Worm (Caenorhabditis elegans): ENCODE measurements around the gene odd-2.
A peak's percentile ranks its signal among the peaks of the same experiment; 100 is the strongest.

Gene odd-2

DNA sequence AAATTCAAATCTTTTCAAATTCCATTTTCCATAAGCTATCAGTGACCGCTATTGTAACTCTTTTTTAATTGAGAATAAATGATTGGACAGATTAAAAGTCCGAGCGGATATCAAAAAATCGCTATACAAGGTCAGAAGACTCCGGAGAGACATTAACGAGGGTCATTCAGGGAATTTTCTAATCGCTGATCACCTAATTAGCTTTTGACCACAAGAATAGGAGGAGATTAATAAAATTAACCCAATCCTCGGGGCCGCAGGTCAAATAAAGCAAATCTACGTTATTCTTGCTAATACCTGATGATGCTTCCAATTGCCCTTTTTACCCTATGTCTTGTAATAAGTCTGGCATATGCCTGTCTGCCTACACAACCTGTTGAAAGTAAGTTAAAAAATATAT lies 13.3 kb upstream of the odd-2 start, which contains the start of gene T25B2.1:
Gene T25B2.1 (plus strand): TSS at position 301 of the 400 bp plus-strand sequence.
- TF ChIP-seq lin-15B (tag; optimal IDR thresholded peaks at IDR 0.05) (no peak), jun-1 (tag; optimal IDR thresholded peaks at IDR 0.05) (no peak), pha-4 (tag; optimal IDR thresholded peaks at IDR 0.05) (no peak), mdl-1 (tag; optimal IDR thresholded peaks at IDR 0.05) (no peak), zag-1 (tag; optimal IDR thresholded peaks at IDR 0.05) (no peak)

DNA sequence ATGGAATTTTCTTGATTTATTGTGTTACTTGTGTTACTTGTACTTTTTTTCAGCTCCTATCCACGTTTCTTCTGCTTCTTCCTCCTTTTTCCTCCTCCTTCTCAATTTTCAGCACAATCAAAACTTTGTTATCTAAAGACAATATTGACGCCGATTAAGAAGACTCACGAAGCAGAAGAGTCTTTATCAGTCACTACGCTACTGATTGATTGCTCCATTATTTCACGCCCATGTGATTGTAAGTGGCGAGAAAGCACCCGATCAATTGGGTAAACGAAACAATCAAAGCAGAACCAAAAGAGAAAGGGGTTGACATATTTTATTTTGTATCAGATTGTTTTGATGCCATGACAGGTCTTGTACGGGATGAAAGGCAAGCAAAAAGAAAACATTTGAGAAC lies 8.9 kb upstream of the odd-2 start, which contains the start of gene T25B2.2:
Gene T25B2.2 (plus strand): TSS at position 392 of the 400 bp plus-strand sequence.
- TF ChIP-seq fkh-2 (tag; optimal IDR thresholded peaks at IDR 0.05): no peak
- no peak for TF ChIP-seq skn-1 (tag; optimal IDR thresholded peaks at IDR 0.05)
- no peak for TF ChIP-seq lsy-12 (tag; optimal IDR thresholded peaks at IDR 0.05)
- peak; percentile 86 for TF ChIP-seq elt-2 (tag; optimal IDR thresholded peaks at IDR 0.05)
- TF ChIP-seq fkh-10 (GFP tag; optimal IDR thresholded peaks at IDR 0.05): no peak
- no peak for TF ChIP-seq daf-12 (tag; optimal IDR thresholded peaks at IDR 0.05)
- no peak for TF ChIP-seq eor-1 (tag; optimal IDR thresholded peaks at IDR 0.05)
- TF ChIP-seq egl-5 (tag; optimal IDR thresholded peaks at IDR 0.05): no peak
- TF ChIP-seq mml-1 (tag; optimal IDR thresholded peaks at IDR 0.05): no peak
- TF ChIP-seq elt-3 (tag; optimal IDR thresholded peaks at IDR 0.05): no peak
- TF ChIP-seq nfya-1 (tag; optimal IDR thresholded peaks at IDR 0.05; ENCODE audit: insufficient read depth): no peak
- no peak for TF ChIP-seq ceh-82 (tag; optimal IDR thresholded peaks at IDR 0.05)
- TF ChIP-seq pqm-1 (tag; optimal IDR thresholded peaks at IDR 0.05): peak; percentile 42
- TF ChIP-seq nhr-43 (tag; optimal IDR thresholded peaks at IDR 0.05; ENCODE audit: poor library complexity, severe bottlenecking): no peak
- no peak for TF ChIP-seq ama-1 (optimal IDR thresholded peaks at IDR 0.05)
- no peak for TF ChIP-seq mdl-1 (tag; optimal IDR thresholded peaks at IDR 0.05)
- no peak for TF ChIP-seq nhr-23 (tag; optimal IDR thresholded peaks at IDR 0.05)

DNA sequence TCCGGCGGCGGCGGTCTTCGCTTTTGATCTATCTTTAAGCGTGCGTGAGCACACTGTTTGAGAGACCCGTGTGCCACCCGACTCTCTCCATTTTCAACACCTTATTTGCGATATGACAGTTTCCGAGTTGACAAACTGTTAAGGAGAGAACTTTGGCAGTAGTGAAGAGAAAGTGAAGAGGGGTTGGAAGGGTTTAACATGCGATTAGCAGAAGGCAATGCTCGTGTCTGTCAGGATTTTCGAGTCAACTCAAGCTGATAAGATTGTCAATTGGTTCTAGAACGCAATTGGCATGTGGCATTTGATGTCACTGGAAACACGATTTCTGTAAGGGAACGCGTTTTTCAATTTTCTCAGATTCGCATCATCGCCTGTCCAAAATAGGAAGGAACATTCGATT lies 7.0 kb upstream of the odd-2 start:
- peak; percentile 61 for TF ChIP-seq elt-2 (tag; optimal IDR thresholded peaks at IDR 0.05)
- no peak for TF ChIP-seq ztf-11 (tag; optimal IDR thresholded peaks at IDR 0.05)

DNA sequence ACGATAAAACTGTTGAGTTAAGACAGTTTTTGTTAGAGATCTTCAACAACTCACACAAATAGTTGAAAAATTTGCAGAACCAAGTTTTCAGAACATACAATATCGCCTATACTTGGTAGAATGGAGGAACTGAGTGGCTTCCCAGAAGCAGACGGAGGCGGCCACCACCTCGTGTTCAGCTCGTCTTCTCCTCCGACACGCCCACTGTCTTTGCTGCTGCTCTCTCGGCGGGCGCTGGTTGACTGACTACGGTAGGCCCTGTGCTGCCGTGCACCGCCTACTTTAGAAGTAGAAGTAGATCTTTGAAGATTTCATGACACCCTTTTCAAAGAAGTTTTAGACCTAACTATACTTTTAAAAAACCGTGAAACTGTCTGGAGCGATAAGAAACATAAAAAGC lies 1.7 kb upstream of the odd-2 start:
- TF ChIP-seq nfya-1 (tag; optimal IDR thresholded peaks at IDR 0.05; ENCODE audit: insufficient read depth): peak; percentile 47
- TF ChIP-seq snpc-4 (tag; optimal IDR thresholded peaks at IDR 0.05): no peak

DNA sequence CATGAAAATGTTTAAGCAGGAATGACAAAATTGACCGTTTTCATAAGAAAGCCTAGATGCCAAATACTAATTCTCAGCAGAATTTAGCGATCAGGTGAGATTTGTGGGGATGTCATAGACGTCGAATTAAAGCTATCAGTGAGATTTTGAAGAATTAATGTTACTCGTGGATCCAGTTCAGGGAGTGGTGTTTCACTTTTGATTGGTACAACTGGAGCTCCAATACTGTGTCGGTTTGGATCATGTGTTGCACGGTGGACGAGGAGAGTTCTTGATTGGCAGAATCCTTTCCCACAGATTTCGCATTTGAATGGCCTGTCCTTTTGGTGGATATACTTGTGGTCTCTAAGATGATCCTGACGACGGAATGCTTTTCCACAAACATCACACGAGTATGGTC lies 765 bp downstream of the odd-2 start:
- TF ChIP-seq fkh-10 (GFP tag; optimal IDR thresholded peaks at IDR 0.05) (no peak), ama-1 (optimal IDR thresholded peaks at IDR 0.05) (no peak), mml-1 (tag; optimal IDR thresholded peaks at IDR 0.05) (no peak), ceh-9 (tag; optimal IDR thresholded peaks at IDR 0.05) (no peak), ZK546.5 (tag; optimal IDR thresholded peaks at IDR 0.05) (no peak)

DNA sequence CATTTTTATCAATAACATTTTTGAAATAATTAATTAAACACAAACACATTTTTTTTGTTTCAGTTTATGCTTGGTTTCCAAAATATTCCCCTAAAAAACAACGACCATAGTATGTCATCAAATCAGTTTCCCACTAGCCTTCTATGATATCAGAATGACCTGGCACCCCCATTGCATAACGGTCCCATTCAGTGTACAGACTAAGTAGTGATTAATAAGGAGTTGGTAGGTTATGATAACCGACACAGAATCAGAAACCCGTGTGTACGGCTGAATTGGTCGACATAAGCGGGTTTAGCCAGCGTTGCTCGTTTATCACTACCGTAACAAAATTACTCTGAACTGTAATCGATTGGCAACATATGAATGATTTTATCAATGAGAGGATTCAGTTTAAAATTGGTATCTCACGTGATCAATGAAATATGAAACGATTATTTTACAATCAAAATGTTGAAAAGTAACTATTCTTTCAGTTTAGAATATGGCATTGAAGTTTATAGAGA lies 2.9 kb downstream of the odd-2 start:
- TF ChIP-seq elt-2 (tag; optimal IDR thresholded peaks at IDR 0.05) (peak; percentile 52), daf-12 (tag; optimal IDR thresholded peaks at IDR 0.05) (no peak), pqm-1 (tag; optimal IDR thresholded peaks at IDR 0.05) (peak; percentile 24)

DNA sequence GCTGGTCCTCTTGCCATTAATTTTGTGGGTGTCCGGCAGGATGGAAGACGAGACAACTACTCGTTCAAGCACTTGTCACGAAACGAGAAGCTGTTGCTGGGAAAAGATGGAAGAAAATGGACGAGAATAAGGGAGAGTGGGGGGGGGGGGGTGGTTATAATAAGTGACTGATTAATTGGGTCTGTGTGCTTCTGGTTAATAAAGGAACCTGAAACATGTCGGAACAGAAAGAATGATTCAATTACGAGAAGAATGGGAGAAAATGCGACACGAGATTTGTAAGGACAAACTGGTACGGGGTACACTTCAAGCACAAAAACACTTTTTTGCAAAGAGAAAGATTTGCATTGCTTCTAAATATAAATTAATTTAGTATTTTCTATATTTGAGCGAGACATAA lies 4.9 kb downstream of the odd-2 start:
- TF ChIP-seq lin-39 (tag; optimal IDR thresholded peaks at IDR 0.05): peak; percentile 55
- TF ChIP-seq tbx-2 (tag; optimal IDR thresholded peaks at IDR 0.05): no peak

DNA sequence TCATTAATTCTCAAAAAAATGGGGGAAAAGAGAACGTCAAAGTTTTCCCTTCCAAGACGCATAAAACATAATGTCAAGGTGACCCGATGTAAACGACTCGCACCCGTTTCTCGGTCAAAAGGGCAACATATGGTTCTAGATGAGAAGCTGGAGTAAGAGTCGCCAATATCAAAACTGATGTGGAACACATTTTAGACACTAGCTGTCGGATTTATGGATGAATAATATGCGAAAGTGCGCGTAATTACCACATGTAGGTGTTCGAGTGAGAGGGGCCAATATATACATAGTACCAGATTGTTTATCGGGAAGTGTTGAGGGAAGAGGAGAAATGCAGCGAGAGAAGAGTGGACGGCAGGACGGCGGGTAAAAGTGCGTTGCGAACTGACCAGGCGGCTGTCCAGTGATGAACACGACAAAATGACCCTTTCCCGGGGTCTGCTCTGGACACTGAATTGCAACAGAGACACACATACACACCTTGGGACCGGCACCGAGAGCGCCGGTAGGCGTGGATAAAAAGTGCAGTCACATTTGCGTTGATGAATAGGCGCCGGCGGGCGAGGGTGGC lies 9.3 kb downstream of the odd-2 start:
- TF ChIP-seq nhr-23 (tag; optimal IDR thresholded peaks at IDR 0.05): no peak
- TF ChIP-seq nhr-76 (tag; optimal IDR thresholded peaks at IDR 0.05): no peak
- TF ChIP-seq elt-2 (tag; optimal IDR thresholded peaks at IDR 0.05): no peak
- no peak for TF ChIP-seq mdl-1 (tag; optimal IDR thresholded peaks at IDR 0.05)
- no peak for TF ChIP-seq nhr-67 (tag; optimal IDR thresholded peaks at IDR 0.05)
- no peak for TF ChIP-seq daf-12 (tag; optimal IDR thresholded peaks at IDR 0.05)
- TF ChIP-seq nhr-11 (tag; optimal IDR thresholded peaks at IDR 0.05): no peak
- no peak for TF ChIP-seq lsy-12 (tag; optimal IDR thresholded peaks at IDR 0.05)
- no peak for TF ChIP-seq lin-39 (tag; optimal IDR thresholded peaks at IDR 0.05)

All from whole organism, L3 larva.